Fruit fly (Drosophila melanogaster) whole organism, embryonic: ENCODE measurements around the gene CG13449.

Source experiments
- Blimp-1 ChIP-seq: fragments of 200-800 bp; sonication (Bioruptor generic); optimal IDR thresholded peaks from 3 replicates; lab custom pipeline; 2018; ENCODE audit warnings: missing biosample characterization, missing genetic modification characterization, mild to moderate bottlenecking, moderate library complexity, missing genetic modification reagents
- CG10654 ChIP-seq: fragments of 200-800 bp; sonication (Bioruptor generic); optimal IDR thresholded peaks from 2 replicates; lab custom pipeline; 2016; ENCODE audit warnings: missing biosample characterization, missing genetic modification characterization
- CG10959 ChIP-seq: fragments of 200-800 bp; sonication (Bioruptor generic); IDR thresholded peaks from 2 replicates; pipeline ENCODE4 v1.3.6; 2022; ENCODE audit warnings: missing biosample characterization, missing genetic modification characterization
- CG14667 ChIP-seq: fragments of 200-800 bp; sonication (Bioruptor generic); IDR thresholded peaks from 2 replicates; pipeline ENCODE4 v1.3.6; 2022; ENCODE audit warnings: missing biosample characterization, missing genetic modification characterization
- CG1647 ChIP-seq: fragments of 200-800 bp; sonication (Bioruptor generic); optimal IDR thresholded peaks from 3 replicates; lab custom pipeline; 2016; ENCODE audit warnings: missing biosample characterization, missing genetic modification characterization
- CG16779 ChIP-seq: fragments of 200-800 bp; sonication (Bioruptor generic); IDR thresholded peaks from 2 replicates; pipeline ENCODE4 v1.3.6; 2022; ENCODE audit warnings: missing biosample characterization, missing genetic modification characterization
- CG17829 ChIP-seq: fragments of 200-800 bp; optimal IDR thresholded peaks from 2 replicates; lab custom pipeline; 2019; ENCODE audit warnings: missing biosample characterization, mild to moderate bottlenecking, missing genetic modification characterization, moderate library complexity
- CG2202 ChIP-seq: fragments of 200-800 bp; sonication (Bioruptor generic); optimal IDR thresholded peaks from 2 replicates; lab custom pipeline; 2018; ENCODE audit warnings: missing biosample characterization, mild to moderate bottlenecking, missing genetic modification characterization
- CG30020 ChIP-seq: fragments of 200-800 bp; optimal IDR thresholded peaks from 2 replicates; lab custom pipeline; 2019; ENCODE audit warnings: missing biosample characterization, mild to moderate bottlenecking, missing genetic modification characterization, moderate library complexity
- CG33213 ChIP-seq: fragments of 200-800 bp; sonication (Bioruptor generic); optimal IDR thresholded peaks from 3 replicates; lab custom pipeline; 2016; ENCODE audit warnings: missing biosample characterization, missing genetic modification characterization
- CG4328 ChIP-seq: fragments of 200-800 bp; sonication (Bioruptor generic); optimal IDR thresholded peaks from 3 replicates; lab custom pipeline; 2017; ENCODE audit warnings: missing biosample characterization, missing genetic modification reagents, missing genetic modification characterization
- CG6791 ChIP-seq: fragments of 200-800 bp; sonication (Bioruptor generic); IDR thresholded peaks from 3 replicates; pipeline ENCODE4 v1.3.6; 2022; ENCODE audit warnings: missing biosample characterization, missing genetic modification characterization; ENCODE audit not compliant: partially characterized antibody
- CG7271 ChIP-seq: fragments of 200-800 bp; sonication (Bioruptor generic); optimal IDR thresholded peaks from 2 replicates; lab custom pipeline; 2018; ENCODE audit warnings: missing biosample characterization, mild to moderate bottlenecking, missing genetic modification characterization, moderate library complexity
- CG8089 ChIP-seq: fragments of 200-800 bp; sonication (Bioruptor generic); optimal IDR thresholded peaks from 3 replicates; lab custom pipeline; 2016; ENCODE audit warnings: missing biosample characterization, missing genetic modification characterization
- CG8388 ChIP-seq: fragments of 200-800 bp; sonication (Bioruptor generic); optimal IDR thresholded peaks from 2 replicates; lab custom pipeline; 2019; ENCODE audit warnings: missing biosample characterization, mild to moderate bottlenecking, missing genetic modification characterization, moderate library complexity
- CG9215 ChIP-seq: fragments of 200-800 bp; sonication (Bioruptor generic); IDR thresholded peaks from 2 replicates; pipeline ENCODE4 v1.3.6; 2022; ENCODE audit warnings: missing biosample characterization, missing genetic modification characterization
- D19B ChIP-seq: fragments of 200-800 bp; sonication (Bioruptor generic); optimal IDR thresholded peaks from 2 replicates; lab custom pipeline; 2017; ENCODE audit warnings: missing biosample characterization, mild to moderate bottlenecking, missing genetic modification characterization
- ERR ChIP-seq: fragments of 200-800 bp; sonication (Bioruptor generic); optimal IDR thresholded peaks from 2 replicates; lab custom pipeline; 2016; ENCODE audit warnings: missing biosample characterization, missing genetic modification characterization
- Fer1 ChIP-seq: fragments of 200-800 bp; sonication (Bioruptor generic); optimal IDR thresholded peaks from 2 replicates; lab custom pipeline; 2017; ENCODE audit warnings: missing biosample characterization, mild to moderate bottlenecking, missing genetic modification characterization
- Fer3 ChIP-seq: fragments of 200-800 bp; sonication (Bioruptor generic); optimal IDR thresholded peaks from 2 replicates; lab custom pipeline; 2018; ENCODE audit warnings: missing biosample characterization, mild to moderate bottlenecking, missing genetic modification characterization, moderate library complexity
- H2.0 ChIP-seq: fragments of 200-800 bp; sonication (Bioruptor generic); IDR thresholded peaks from 2 replicates; pipeline ENCODE4 v1.3.6; 2022; ENCODE audit warnings: missing biosample characterization, missing genetic modification characterization
- Mrtf ChIP-seq: fragments of 200-800 bp; sonication (Bioruptor generic); IDR thresholded peaks from 3 replicates; pipeline ENCODE4 v1.3.6; 2022; ENCODE audit warnings: missing biosample characterization, missing genetic modification characterization
- PHDP ChIP-seq: fragments of 200-800 bp; sonication (Bioruptor generic); optimal IDR thresholded peaks from 3 replicates; lab custom pipeline; 2018; ENCODE audit warnings: missing biosample characterization, mild to moderate bottlenecking, missing genetic modification characterization, moderate library complexity
- Scr ChIP-seq: fragments of 200-800 bp; sonication (Bioruptor generic); IDR thresholded peaks from 2 replicates; pipeline ENCODE4 v1.3.6; 2022; ENCODE audit warnings: missing biosample characterization, missing genetic modification characterization; ENCODE audit not compliant: partially characterized antibody
- Tbp ChIP-seq: fragments of >200 bp; optimal IDR thresholded peaks from 2 replicates; lab custom pipeline; 2018; ENCODE audit warnings: missing biosample characterization, missing genetic modification characterization
- al ChIP-seq: fragments of 200-800 bp; sonication (Bioruptor generic); IDR thresholded peaks from 2 replicates; pipeline ENCODE4 v1.3.6; 2022; ENCODE audit warnings: missing biosample characterization, missing genetic modification characterization
- amos ChIP-seq: fragments of 200-800 bp; sonication (Bioruptor generic); IDR thresholded peaks from 2 replicates; pipeline ENCODE4 v1.3.6; 2022; ENCODE audit warnings: missing biosample characterization, missing genetic modification characterization; ENCODE audit not compliant: partially characterized antibody
- ara ChIP-seq: fragments of 200-800 bp; sonication (Bioruptor generic); IDR thresholded peaks from 2 replicates; pipeline ENCODE4 v1.3.6; 2022; ENCODE audit warnings: missing biosample characterization, missing genetic modification characterization
- bbx ChIP-seq: fragments of 200-800 bp; sonication (Bioruptor generic); IDR thresholded peaks from 2 replicates; pipeline ENCODE4 v1.3.6; 2022; ENCODE audit warnings: missing biosample characterization, missing genetic modification characterization; ENCODE audit not compliant: partially characterized antibody
- cas ChIP-seq: fragments of 200-800 bp; sonication (Bioruptor generic); IDR thresholded peaks from 2 replicates; pipeline ENCODE4 v1.3.6; 2022; ENCODE audit warnings: missing biosample characterization, missing genetic modification characterization
- cg ChIP-seq: fragments of 200-800 bp; sonication (Bioruptor generic); optimal IDR thresholded peaks from 3 replicates; lab custom pipeline; 2019; ENCODE audit warnings: missing biosample characterization, mild to moderate bottlenecking, missing genetic modification characterization, moderate library complexity
- chinmo ChIP-seq: fragments of 200-800 bp; sonication (Bioruptor generic); IDR thresholded peaks from 4 replicates; pipeline ENCODE4 v1.3.6; 2022; ENCODE audit warnings: missing biosample characterization, missing genetic modification characterization; ENCODE audit not compliant: partially characterized antibody
- corto ChIP-seq: fragments of 200-800 bp; sonication (Bioruptor generic); optimal IDR thresholded peaks from 2 replicates; lab custom pipeline; 2016; ENCODE audit warnings: missing biosample characterization, mild to moderate bottlenecking, missing genetic modification characterization, moderate library complexity
- crol ChIP-seq: fragments of 200-800 bp; sonication (Bioruptor generic); IDR thresholded peaks from 2 replicates; pipeline ENCODE4 v1.3.6; 2022; ENCODE audit warnings: missing biosample characterization, missing genetic modification characterization
- cwo ChIP-seq: fragments of 200-800 bp; sonication (Bioruptor generic); optimal IDR thresholded peaks from 3 replicates; lab custom pipeline; 2017; ENCODE audit warnings: missing biosample characterization, missing genetic modification characterization, mild to moderate bottlenecking, moderate library complexity, missing genetic modification reagents
- h ChIP-seq: fragments of >200 bp; optimal IDR thresholded peaks from 2 replicates; lab custom pipeline; 2017
- nau ChIP-seq: fragments of 200-800 bp; sonication (Bioruptor generic); optimal IDR thresholded peaks from 3 replicates; lab custom pipeline; 2017; ENCODE audit warnings: missing biosample characterization, mild to moderate bottlenecking, missing genetic modification characterization, missing genetic modification reagents
- nerfin-2 ChIP-seq: fragments of 200-800 bp; sonication (Bioruptor generic); IDR thresholded peaks from 2 replicates; pipeline ENCODE4 v1.3.6; 2022; ENCODE audit warnings: missing biosample characterization, missing genetic modification characterization; ENCODE audit not compliant: partially characterized antibody
- pum ChIP-seq: fragments of 200-800 bp; sonication (Bioruptor generic); optimal IDR thresholded peaks from 2 replicates; lab custom pipeline; 2016; ENCODE audit warnings: missing biosample characterization, missing genetic modification characterization
- ro ChIP-seq: fragments of 200-800 bp; sonication (Bioruptor generic); IDR thresholded peaks from 2 replicates; pipeline ENCODE4 v1.3.6; 2022; ENCODE audit warnings: missing biosample characterization, missing genetic modification characterization
- seq ChIP-seq: fragments of 200-800 bp; sonication (Bioruptor generic); IDR thresholded peaks from 2 replicates; pipeline ENCODE4 v1.3.6; 2022; ENCODE audit warnings: missing biosample characterization, missing genetic modification characterization
- sim ChIP-seq: fragments of 200-800 bp; sonication (Bioruptor generic); IDR thresholded peaks from 2 replicates; pipeline ENCODE4 v1.3.6; 2022; ENCODE audit warnings: missing biosample characterization, missing genetic modification characterization
- sisA ChIP-seq: fragments of 200-800 bp; sonication (Bioruptor generic); IDR thresholded peaks from 2 replicates; pipeline ENCODE4 v1.3.6; 2022; ENCODE audit warnings: missing biosample characterization, missing genetic modification characterization
- slbo ChIP-seq: fragments of 200-800 bp; sonication (Bioruptor generic); IDR thresholded peaks from 2 replicates; pipeline ENCODE4 v1.3.6; 2022; ENCODE audit warnings: missing biosample characterization, missing genetic modification characterization
- sug ChIP-seq: fragments of 200-800 bp; optimal IDR thresholded peaks from 2 replicates; lab custom pipeline; 2019; ENCODE audit warnings: missing biosample characterization, mild to moderate bottlenecking, missing genetic modification characterization, moderate library complexity
- trem ChIP-seq: fragments of 200-800 bp; optimal IDR thresholded peaks from 3 replicates; lab custom pipeline; 2019; ENCODE audit warnings: missing biosample characterization, mild to moderate bottlenecking, missing genetic modification characterization, moderate library complexity
- tup ChIP-seq: fragments of 200-800 bp; sonication (Bioruptor generic); optimal IDR thresholded peaks from 2 replicates; lab custom pipeline; 2016; ENCODE audit warnings: missing biosample characterization, mild to moderate bottlenecking, missing genetic modification characterization, moderate library complexity
- tx ChIP-seq: fragments of 200-800 bp; sonication (Bioruptor generic); optimal IDR thresholded peaks from 2 replicates; lab custom pipeline; 2016; ENCODE audit warnings: missing biosample characterization, missing genetic modification characterization
- wek ChIP-seq: fragments of 200-800 bp; sonication (Bioruptor generic); optimal IDR thresholded peaks from 3 replicates; lab custom pipeline; 2018; ENCODE audit warnings: missing biosample characterization, mild to moderate bottlenecking, missing genetic modification characterization, moderate library complexity

CG13449 gene

DNA sequence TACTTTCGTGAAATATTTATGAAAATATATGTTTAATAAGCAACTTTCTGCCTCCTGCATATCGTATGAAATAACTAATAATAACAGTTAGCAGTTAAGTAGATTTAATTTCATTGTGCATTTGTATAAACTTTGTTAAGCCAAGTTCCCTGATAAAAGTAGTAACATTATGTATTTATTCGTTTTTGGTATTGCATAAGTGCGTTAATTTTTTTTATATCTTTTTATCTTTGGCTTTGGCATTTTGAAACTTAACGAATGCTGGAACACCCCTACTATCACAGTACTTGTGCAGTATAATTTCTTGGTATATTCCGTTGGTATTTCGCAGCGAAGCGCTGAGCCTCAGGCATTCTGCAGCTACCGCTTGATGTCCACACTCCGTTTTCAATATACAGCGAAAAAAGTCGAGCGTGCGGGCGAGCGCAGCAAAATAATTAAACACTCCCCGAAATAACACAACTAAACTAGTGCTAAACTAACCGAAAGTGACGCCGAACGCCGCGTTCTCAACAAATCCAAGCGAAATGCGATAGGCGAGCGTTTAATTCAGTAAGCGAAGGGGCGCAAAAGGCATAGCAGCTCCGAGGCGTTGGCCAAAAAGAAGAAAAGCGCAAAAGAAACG, 24.0 kb downstream of the CG13449 start, which contains the start of gene RhoGAP71E (continued):
- TF ChIP-seq nerfin-2 (GFP tag; lab: Robert Waterston, UW) (0 out of 2 replicates have a peak, but pooled peaks have one; percentile 35), ro (no peak), CG10959 (GFP tag; lab: Robert Waterston, UW) (no peak), CG8388 (GFP tag; lab: Kevin White, UChicago) (no peak), amos (GFP tag; lab: Robert Waterston, UW) (no peak; the same call in 1 of the 2 replicates), wek (GFP tag; lab: Kevin White, UChicago) (peak; percentile 97), CG33213 (GFP tag; lab: Kevin White, UChicago) (peak; percentile 51), Fer3 (tag; lab: Kevin White, UChicago) (peak; percentile 31), slbo (GFP tag; lab: Robert Waterston, UW) (peak; percentile 60), seq (no peak), sim (no peak), H2.0 (0 out of 2 replicates have a peak, but pooled peaks have one; percentile 47), cg (GFP tag; lab: Kevin White, UChicago) (no peak), cas (peak; percentile 51; the same call in 1 of the 2 replicates), nau (GFP tag; lab: Kevin White, UChicago) (peak; percentile 17), CG4328 (GFP tag; lab: Kevin White, UChicago) (no peak), bbx (GFP tag; lab: Robert Waterston, UW) (peak; percentile 31; the same call in 1 of the 2 replicates), CG9215 (no peak), CG16779 (GFP tag; lab: Robert Waterston, UW) (no peak), CG30020 (peak; percentile 54), h (lab: Kevin White, UChicago) (no peak), CG6791 (GFP tag; lab: Robert Waterston, UW) (no peak), pum (GFP tag; lab: Kevin White, UChicago) (no peak), ara (GFP tag; lab: Robert Waterston, UW) (no peak), chinmo (GFP tag; lab: Robert Waterston, UW) (peak; percentile 64; the same call in 2 of the 4 replicates), Mrtf (0 out of 3 replicates have a peak, but pooled peaks have one; percentile 50), CG1647 (GFP tag; lab: Kevin White, UChicago) (peak; percentile 19), PHDP (tag; lab: Kevin White, UChicago) (peak; percentile 23), Blimp-1 (GFP tag; lab: Kevin White, UChicago) (no peak), ERR (GFP tag; lab: Kevin White, UChicago) (peak; percentile 9), crol (GFP tag; lab: Robert Waterston, UW) (no peak), CG8089 (GFP tag; lab: Kevin White, UChicago) (peak; percentile 4), corto (no peak), tx (GFP tag; lab: Kevin White, UChicago) (no peak), cwo (GFP tag; lab: Kevin White, UChicago) (peak; percentile 45), sug (tag; lab: Kevin White, UChicago) (peak; percentile 57), Tbp (no peak), al (peak; percentile 51; the same call in 1 of the 2 replicates), sisA (GFP tag; lab: Robert Waterston, UW) (peak; percentile 33), CG10654 (GFP tag; lab: Kevin White, UChicago) (no peak), CG2202 (no peak), CG14667 (GFP tag; lab: Robert Waterston, UW) (0 out of 2 replicates have a peak, but pooled peaks have one; percentile 23), CG17829 (tag; lab: Kevin White, UChicago) (peak; percentile 73), D19B (no peak), Scr (GFP tag; lab: Robert Waterston, UW) (peak; percentile 40; the same call in 1 of the 2 replicates), tup (GFP tag; lab: Kevin White, UChicago) (no peak), trem (peak; percentile 59), CG7271 (tag; lab: Kevin White, UChicago) (no peak), Fer1 (GFP tag; lab: Kevin White, UChicago) (peak; percentile 63)
